Worm (Caenorhabditis elegans) whole organism, L1 larva: ENCODE measurements around the gene irld-49.

Experiments used
- C04F5.9 ChIP-seq: sonication (generic microtip); optimal IDR thresholded peaks from 2 replicates; lab custom pipeline; 2016; ENCODE audit warnings: missing genetic modification characterization, missing compliant biosample characterization
- C34B4.2 ChIP-seq: sonication (generic microtip); optimal IDR thresholded peaks from 2 replicates; lab custom pipeline; 2017; ENCODE audit warnings: mild to moderate bottlenecking, missing genetic modification characterization, missing compliant biosample characterization
- F16B12.6 ChIP-seq: fragments of 150-350 bp; optimal IDR thresholded peaks from 2 replicates; lab custom pipeline; 2014; ENCODE audit warnings: missing biosample characterization, missing genetic modification characterization
- Y116A8C.19 ChIP-seq: sonication (generic microtip); optimal IDR thresholded peaks from 2 replicates; lab custom pipeline; 2016; ENCODE audit warnings: missing compliant biosample characterization, missing genetic modification characterization, borderline replicate concordance
- ceh-8 ChIP-seq: fragments of 200-800 bp; sonication (Bioruptor generic); optimal IDR thresholded peaks from 2 replicates; lab custom pipeline; 2018; ENCODE audit warnings: mild to moderate bottlenecking, missing genetic modification characterization, moderate library complexity, missing compliant biosample characterization
- ceh-82 ChIP-seq, 3 experiments: fragments of 150-350 bp in 1 of 3; sonication (generic microtip) in 2 of 3; optimal IDR thresholded peaks; 2 replicates each; lab custom pipeline; 2014 to 2017; ENCODE audit warnings: missing biosample characterization in 3 of 3, missing genetic modification characterization in 3 of 3
- ceh-88 ChIP-seq: fragments of 200-800 bp; sonication (Bioruptor generic); IDR thresholded peaks from 2 replicates; pipeline ENCODE4 v1.3.6; 2022; ENCODE audit warnings: missing genetic modification characterization, missing compliant biosample characterization
- ceh-90 ChIP-seq: sonication (generic microtip); optimal IDR thresholded peaks from 2 replicates; lab custom pipeline; 2016; ENCODE audit warnings: missing genetic modification characterization, missing compliant biosample characterization
- ces-1 ChIP-seq: fragments of 150-350 bp; optimal IDR thresholded peaks from 2 replicates; lab custom pipeline; 2014; ENCODE audit warnings: missing biosample characterization, missing genetic modification reagents, missing genetic modification characterization
- dpl-1 ChIP-seq, 3 experiments: fragments of 150-350 bp in 2 of 3; sonication (generic microtip) in 1 of 3; optimal IDR thresholded peaks; 2 replicates each; lab custom pipeline; 2014 to 2017; ENCODE audit warnings: missing biosample characterization in 3 of 3, missing genetic modification characterization in 3 of 3, missing genetic modification reagents in 3 of 3
- efl-1 ChIP-seq, 4 experiments: fragments of 150-350 bp; optimal IDR thresholded peaks in 3 of 4; peaks in 1 of 4; 1 replicate in 1 of 4; 2 replicates in 3 of 4; lab custom pipeline; 2014; ENCODE audit warnings: missing biosample characterization in 2 of 4, missing genetic modification characterization in 2 of 4, missing genetic modification reagents in 2 of 4
- egl-13 ChIP-seq: sonication (generic microtip); optimal IDR thresholded peaks from 2 replicates; lab custom pipeline; 2016; ENCODE audit warnings: missing genotype, missing genetic modification reagents, missing genetic modification characterization, missing compliant biosample characterization
- egl-27 ChIP-seq, 2 experiments: fragments of 150-350 bp in 1 of 2; sonication (generic microtip); optimal IDR thresholded peaks; 3 replicates each; lab custom pipeline; 2017 to 2018; ENCODE audit warnings: missing biosample characterization in 2 of 2, missing genetic modification characterization in 2 of 2, missing genetic modification reagents in 2 of 2
- ets-5 ChIP-seq: fragments of 200-800 bp; sonication (Bioruptor generic); IDR thresholded peaks from 2 replicates; pipeline ENCODE4 v1.3.6; 2022; ENCODE audit warnings: missing genetic modification characterization, missing compliant biosample characterization
- fkh-4 ChIP-seq: sonication (generic microtip); optimal IDR thresholded peaks from 2 replicates; lab custom pipeline; 2016; ENCODE audit warnings: missing compliant biosample characterization, missing genetic modification characterization, borderline replicate concordance
- hlh-4 ChIP-seq: sonication (generic microtip); optimal IDR thresholded peaks from 2 replicates; lab custom pipeline; 2016; ENCODE audit warnings: mild to moderate bottlenecking, missing genetic modification characterization, missing compliant biosample characterization
- isw-1 ChIP-seq: fragments of 200-800 bp; sonication (Bioruptor generic); IDR thresholded peaks from 2 replicates; pipeline ENCODE4 v1.3.6; 2022; ENCODE audit warnings: missing genetic modification characterization, missing compliant biosample characterization
- jun-1 ChIP-seq: fragments of 150-350 bp; optimal IDR thresholded peaks from 2 replicates; lab custom pipeline; 2014; ENCODE audit warnings: missing biosample characterization, missing genetic modification reagents, missing genetic modification characterization
- lin-13 ChIP-seq: fragments of 150-350 bp; optimal IDR thresholded peaks from 2 replicates; lab custom pipeline; 2014; ENCODE audit warnings: missing biosample characterization, missing genetic modification reagents, missing genetic modification characterization
- lin-35 ChIP-seq, 2 experiments: fragments of 150-350 bp; optimal IDR thresholded peaks; 2 replicates each; lab custom pipeline; 2014; ENCODE audit warnings: missing biosample characterization in 2 of 2, missing genetic modification characterization in 2 of 2, missing genetic modification reagents in 2 of 2
- lsy-2 ChIP-seq, 2 experiments: fragments of 150-350 bp; optimal IDR thresholded peaks; 2 replicates each; lab custom pipeline; 2014; ENCODE audit warnings: missing biosample characterization in 2 of 2, missing genetic modification characterization in 2 of 2
- mdl-1 ChIP-seq, 2 experiments: fragments of 150-350 bp; optimal IDR thresholded peaks; 2 replicates each; lab custom pipeline; 2014 to 2017; ENCODE audit warnings: missing biosample characterization in 2 of 2, missing genetic modification characterization in 2 of 2, inconsistent platforms in 1 of 2
- mep-1 ChIP-seq: fragments of 150-350 bp; optimal IDR thresholded peaks from 2 replicates; lab custom pipeline; 2014; ENCODE audit warnings: missing biosample characterization, missing genetic modification characterization
- nhr-11 ChIP-seq: fragments of 150-350 bp; optimal IDR thresholded peaks from 2 replicates; lab custom pipeline; 2014; ENCODE audit warnings: missing biosample characterization, missing genetic modification characterization
- nhr-12 ChIP-seq: sonication (generic microtip); optimal IDR thresholded peaks from 2 replicates; lab custom pipeline; 2017; ENCODE audit warnings: missing biosample characterization, missing genetic modification characterization
- nhr-20 ChIP-seq: sonication (generic microtip); optimal IDR thresholded peaks from 2 replicates; lab custom pipeline; 2016; ENCODE audit warnings: mild to moderate bottlenecking, missing genetic modification characterization, missing compliant biosample characterization
- nhr-28 ChIP-seq: fragments of 150-350 bp; optimal IDR thresholded peaks from 2 replicates; lab custom pipeline; 2014; ENCODE audit warnings: missing biosample characterization, missing genetic modification characterization
- nhr-77 ChIP-seq: fragments of 150-350 bp; optimal IDR thresholded peaks from 2 replicates; lab custom pipeline; 2014; ENCODE audit warnings: missing biosample characterization, missing genetic modification characterization
- nhr-84 ChIP-seq: sonication (generic microtip); optimal IDR thresholded peaks from 2 replicates; lab custom pipeline; 2017; ENCODE audit warnings: missing biosample characterization, missing genetic modification characterization
- nhr-85 ChIP-seq: sonication (generic microtip); peaks from one replicate; lab custom pipeline; 2016; ENCODE audit warnings: missing genetic modification characterization, inconsistent platforms, missing compliant biosample characterization
- pag-3 ChIP-seq: sonication (generic microtip); optimal IDR thresholded peaks from 2 replicates; lab custom pipeline; 2017; ENCODE audit warnings: missing genetic modification characterization, mild to moderate bottlenecking, missing compliant biosample characterization, antibody characterized with exemption, borderline replicate concordance; ENCODE audit not compliant: insufficient read depth
- pax-3 ChIP-seq: fragments of 200-800 bp; sonication (Bioruptor generic); optimal IDR thresholded peaks from 2 replicates; lab custom pipeline; 2018; ENCODE audit warnings: mild to moderate bottlenecking, missing genetic modification characterization, moderate library complexity, missing compliant biosample characterization
- pqm-1 ChIP-seq: sonication (generic microtip); optimal IDR thresholded peaks from 3 replicates; lab custom pipeline; 2017; ENCODE audit warnings: missing biosample characterization, missing genetic modification characterization
- skn-1 ChIP-seq: fragments of 150-350 bp; optimal IDR thresholded peaks from 2 replicates; lab custom pipeline; 2014; ENCODE audit warnings: missing biosample characterization, missing genetic modification characterization
- tbx-2 ChIP-seq: sonication (generic microtip); optimal IDR thresholded peaks from 2 replicates; lab custom pipeline; 2016; ENCODE audit warnings: missing genetic modification characterization, missing compliant biosample characterization
- unc-30 ChIP-seq: sonication (generic microtip); optimal IDR thresholded peaks from 2 replicates; lab custom pipeline; 2017; ENCODE audit warnings: missing biosample characterization, missing genetic modification characterization
- unc-62 ChIP-seq: fragments of 150-350 bp; optimal IDR thresholded peaks from 2 replicates; lab custom pipeline; 2014; ENCODE audit warnings: missing biosample characterization, missing genetic modification reagents, missing genetic modification characterization
- unc-86 ChIP-seq: sonication (generic microtip); optimal IDR thresholded peaks from 2 replicates; lab custom pipeline; 2016; ENCODE audit warnings: missing genetic modification characterization, missing compliant biosample characterization
- unc-98 ChIP-seq: fragments of 200-800 bp; sonication (Bioruptor generic); IDR thresholded peaks from 2 replicates; pipeline ENCODE4 v1.3.6; 2022; ENCODE audit warnings: missing genetic modification characterization, missing compliant biosample characterization
- xbp-1 ChIP-seq: sonication (generic microtip); optimal IDR thresholded peaks from 2 replicates; lab custom pipeline; 2016; ENCODE audit warnings: missing genetic modification characterization, missing compliant biosample characterization
- zag-1 ChIP-seq: fragments of 150-350 bp; optimal IDR thresholded peaks from 2 replicates; lab custom pipeline; 2014; ENCODE audit warnings: missing biosample characterization, missing genetic modification characterization
- ztf-11 ChIP-seq, 2 experiments: sonication (generic microtip); optimal IDR thresholded peaks; 2 replicates each; lab custom pipeline; 2016 to 2017; ENCODE audit warnings: missing genetic modification characterization in 2 of 2, missing biosample characterization in 1 of 2, missing compliant biosample characterization in 1 of 2
- ztf-4 ChIP-seq: fragments of 150-350 bp; optimal IDR thresholded peaks from 2 replicates; lab custom pipeline; 2014; ENCODE audit warnings: missing biosample characterization, missing genetic modification characterization

The irld-49 gene

DNA sequence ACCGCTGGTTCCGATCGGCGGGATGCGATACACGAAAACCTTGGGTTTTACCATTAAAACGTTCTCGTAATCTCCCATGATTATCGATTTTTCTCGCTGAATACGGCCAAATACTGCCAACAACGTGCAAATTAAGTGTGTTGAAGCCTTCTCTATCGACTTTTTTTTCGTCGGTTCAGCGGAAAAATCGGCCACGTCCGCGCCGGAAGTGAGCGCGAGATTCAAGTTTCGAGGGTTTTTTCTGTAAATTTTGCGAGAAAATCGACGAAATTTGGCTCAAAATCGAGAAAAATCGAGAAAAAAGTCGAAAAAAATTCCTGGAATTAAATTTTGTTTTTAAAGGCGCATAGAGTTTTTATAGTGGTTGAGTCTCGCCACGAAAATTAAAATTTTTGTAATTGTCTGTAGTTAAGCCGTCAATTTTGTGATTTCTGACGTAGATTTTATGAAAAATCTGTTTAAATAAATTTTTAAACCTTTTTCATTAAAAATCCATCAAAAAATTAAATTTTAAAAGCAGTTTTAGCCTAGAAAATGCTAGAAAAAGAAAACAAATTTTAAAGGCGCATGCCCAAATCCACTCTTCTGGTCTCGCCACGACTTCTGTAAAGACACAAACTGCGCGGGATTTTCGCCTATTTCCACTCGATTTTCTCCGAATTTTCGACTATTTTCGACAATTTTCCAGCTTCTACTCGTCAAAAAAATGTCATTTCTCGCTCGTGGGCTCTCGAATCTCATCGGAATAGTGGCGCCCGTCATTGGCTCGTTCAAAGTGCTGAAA is 24.7 kb upstream of the irld-49 start, which contains the start of the genes ncap-1 and Y110A2AR.1:
TSS of gene ncap-1 (minus strand) at position 241 of the 784 bp plus-strand sequence.
TSS of gene Y110A2AR.1 (plus strand) at position 637 of the 784 bp plus-strand sequence.
- TF ChIP-seq ceh-90 (tag; lab: Kevin White, UChicago): no peak
- TF ChIP-seq ceh-8 (GFP tag; lab: Kevin White, UChicago): no peak
- peak; percentile 1 for TF ChIP-seq mep-1 (tag; lab: Kevin White, UChicago)
- no peak for TF ChIP-seq jun-1 (tag; lab: Kevin White, UChicago)
- TF ChIP-seq dpl-1 (GFP tag; optimal IDR thresholded peaks at IDR 0.05; lab: Kevin White, UChicago): peak; percentile 49 to 83 (median 74)
- no peak for TF ChIP-seq nhr-12 (tag; lab: Kevin White, UChicago)
- peak in 1 of 2 experiments; percentile 13 for TF ChIP-seq lsy-2 (tag; optimal IDR thresholded peaks at IDR 0.05; lab: Kevin White, UChicago)
- TF ChIP-seq efl-1 (optimal IDR thresholded peaks at IDR 0.05; lab: Kevin White, UChicago): peak; percentile 37 to 81
- TF ChIP-seq efl-1 (GFP tag; optimal IDR thresholded peaks at IDR 0.05 in 1 of 2; lab: Kevin White, UChicago): peak; percentile 82 to 98
- no peak for TF ChIP-seq unc-30 (tag; lab: Kevin White, UChicago)
- TF ChIP-seq ztf-4: no peak
- peak in 1 of 3 experiments; percentile 18 for TF ChIP-seq ceh-82 (tag; optimal IDR thresholded peaks at IDR 0.05; lab: Kevin White, UChicago)
- TF ChIP-seq C34B4.2: no peak
- no peak for TF ChIP-seq F16B12.6 (tag; lab: Kevin White, UChicago)
- no peak for TF ChIP-seq unc-62 (GFP tag; lab: Kevin White, UChicago)
- TF ChIP-seq lin-35 (GFP tag; optimal IDR thresholded peaks at IDR 0.05; lab: Kevin White, UChicago): peak; percentile 68 to 88
- TF ChIP-seq, all 84 proteins: peak for 6

DNA sequence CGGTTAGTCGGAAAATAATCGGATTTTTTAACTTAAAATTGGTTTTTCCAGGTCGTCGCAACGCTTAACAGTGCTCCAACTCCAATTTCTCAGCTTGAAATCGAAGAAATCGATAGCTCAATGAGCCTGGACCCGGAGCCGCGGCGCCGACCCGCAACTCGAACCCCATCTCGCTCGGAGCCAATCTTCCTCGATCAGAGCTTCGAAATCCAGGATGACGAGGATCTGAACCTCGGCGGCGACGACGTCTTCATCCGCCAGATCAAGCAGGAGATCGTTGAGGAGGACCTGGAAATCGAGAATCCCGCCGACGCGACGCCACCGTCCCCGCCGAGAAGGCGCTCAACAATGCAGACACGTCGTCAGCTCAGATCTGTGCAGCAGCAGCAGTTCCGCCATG is 23.7 kb upstream of the irld-49 start:
- TF ChIP-seq mep-1 (tag; lab: Kevin White, UChicago): no peak
- no peak for TF ChIP-seq ets-5
- TF ChIP-seq egl-27 (tag; optimal IDR thresholded peaks at IDR 0.05; lab: Kevin White, UChicago): no peak
- no peak for TF ChIP-seq jun-1 (tag; lab: Kevin White, UChicago)
- TF ChIP-seq ces-1: no peak
- no peak for TF ChIP-seq lsy-2 (tag; optimal IDR thresholded peaks at IDR 0.05; lab: Kevin White, UChicago)
- no peak for TF ChIP-seq nhr-11 (tag; lab: Kevin White, UChicago)

DNA sequence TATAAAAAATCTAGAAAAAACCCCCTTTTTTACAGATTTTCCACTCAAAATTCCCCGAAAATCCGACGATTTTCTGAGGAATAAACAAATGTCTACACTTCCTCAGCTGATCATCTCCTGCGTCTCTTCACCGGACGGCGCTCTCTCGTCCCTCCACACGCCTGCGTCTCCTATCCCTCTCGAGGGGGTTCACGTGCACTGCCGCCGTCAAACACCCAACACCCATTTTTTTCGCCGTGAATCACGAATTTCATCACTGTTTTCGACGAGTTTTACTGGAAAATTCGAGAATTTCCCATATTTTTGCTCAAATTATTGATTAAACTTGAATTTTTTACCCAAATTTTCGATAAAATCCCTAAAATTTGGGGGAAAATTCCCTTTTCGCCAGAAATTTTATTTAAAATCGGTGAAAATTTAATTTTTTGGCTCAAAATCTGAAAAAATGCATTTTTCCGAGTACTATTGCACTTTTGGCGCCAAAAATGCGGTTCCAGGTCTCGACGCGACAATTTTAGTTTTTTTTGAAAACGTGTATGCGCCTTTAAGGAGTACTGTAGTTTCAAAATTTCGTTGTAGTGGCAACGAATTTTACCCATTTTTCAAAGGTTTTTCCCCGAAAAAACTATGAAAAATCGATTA is 23.0 kb upstream of the irld-49 start:
- peak; percentile 80 for TF ChIP-seq skn-1 (tag; lab: Kevin White, UChicago)
- TF ChIP-seq pqm-1 (tag; lab: Kevin White, UChicago): no peak
- no peak for TF ChIP-seq nhr-20
- no peak for TF ChIP-seq ceh-88 (GFP tag; lab: Robert Waterston, UW)
- TF ChIP-seq nhr-77 (tag; lab: Kevin White, UChicago): no peak
- peak; percentile 24 for TF ChIP-seq nhr-11 (tag; lab: Kevin White, UChicago)
- TF ChIP-seq ceh-82 (tag; optimal IDR thresholded peaks at IDR 0.05; lab: Kevin White, UChicago): peak in 2 of 3 experiments; percentile 35 to 55
- no peak for TF ChIP-seq pag-3 (tag; lab: Kevin White, UChicago)
- TF ChIP-seq hlh-4 (tag; lab: Kevin White, UChicago): no peak
- peak; percentile 4 for TF ChIP-seq lin-13 (GFP tag; lab: Kevin White, UChicago)
- TF ChIP-seq mdl-1 (tag; optimal IDR thresholded peaks at IDR 0.05; lab: Kevin White, UChicago): peak; percentile 39 to 86
- no peak for TF ChIP-seq fkh-4 (tag; lab: Kevin White, UChicago)
- no peak for TF ChIP-seq ztf-11 (tag; optimal IDR thresholded peaks at IDR 0.05; lab: Kevin White, UChicago)
- 0 out of 2 replicates have a peak, but pooled peaks have one; percentile 34 for TF ChIP-seq unc-98 (GFP tag; lab: Robert Waterston, UW)
- TF ChIP-seq nhr-84: no peak
- no peak for TF ChIP-seq Y116A8C.19
- peak; percentile 53 for TF ChIP-seq tbx-2 (tag; lab: Kevin White, UChicago)
- TF ChIP-seq lin-35 (GFP tag; optimal IDR thresholded peaks at IDR 0.05; lab: Kevin White, UChicago): peak; percentile 60 to 68
- peak; percentile 49 for TF ChIP-seq jun-1 (tag; lab: Kevin White, UChicago)
- peak; percentile 46 for TF ChIP-seq nhr-85 (tag; lab: Kevin White, UChicago)
- TF ChIP-seq egl-13: no peak
- no peak for TF ChIP-seq F16B12.6 (tag; lab: Kevin White, UChicago)
- TF ChIP-seq mep-1 (tag; lab: Kevin White, UChicago): peak; percentile 72
- peak; percentile 13 for TF ChIP-seq C04F5.9
- TF ChIP-seq xbp-1 (tag; lab: Kevin White, UChicago): peak; percentile 51
- no peak for TF ChIP-seq zag-1 (tag; lab: Kevin White, UChicago)
- no peak for TF ChIP-seq nhr-12 (tag; lab: Kevin White, UChicago)
- TF ChIP-seq isw-1 (GFP tag; lab: Robert Waterston, UW): peak; percentile 32
- peak; percentile 45 to 62 for TF ChIP-seq lsy-2 (tag; optimal IDR thresholded peaks at IDR 0.05; lab: Kevin White, UChicago)
- no peak for TF ChIP-seq nhr-28
- peak; percentile 54 for TF ChIP-seq pax-3
- peak; percentile 34 for TF ChIP-seq unc-86 (tag; lab: Kevin White, UChicago)
